Fruit fly (Drosophila melanogaster) whole organism, embryonic: ENCODE data around the gene RunxB.

Source experiments
- CG10147 ChIP-seq: fragments of 200-800 bp; sonication (Bioruptor generic); optimal IDR thresholded peaks from 2 replicates; lab custom pipeline; 2019; ENCODE audit warnings: missing biosample characterization, mild to moderate bottlenecking, missing genetic modification characterization, moderate library complexity
- CG12391 ChIP-seq: fragments of 200-800 bp; sonication (Bioruptor generic); optimal IDR thresholded peaks from 3 replicates; lab custom pipeline; 2018; ENCODE audit warnings: missing biosample characterization, mild to moderate bottlenecking, missing genetic modification characterization, moderate library complexity
- CG13894 ChIP-seq: fragments of 200-800 bp; sonication (Bioruptor generic); optimal IDR thresholded peaks from 3 replicates; lab custom pipeline; 2018; ENCODE audit warnings: missing biosample characterization, mild to moderate bottlenecking, missing genetic modification characterization, moderate library complexity
- CG15696 ChIP-seq: fragments of 200-800 bp; sonication (Bioruptor generic); optimal IDR thresholded peaks from 2 replicates; lab custom pipeline; 2019; ENCODE audit warnings: missing biosample characterization, mild to moderate bottlenecking, missing genetic modification characterization, moderate library complexity
- CG2202 ChIP-seq: fragments of 200-800 bp; sonication (Bioruptor generic); optimal IDR thresholded peaks from 2 replicates; lab custom pipeline; 2018; ENCODE audit warnings: missing biosample characterization, mild to moderate bottlenecking, missing genetic modification characterization
- CG8478 ChIP-seq: fragments of >200 bp; optimal IDR thresholded peaks from 2 replicates; lab custom pipeline; 2018
- E2f1 ChIP-seq: fragments of 200-800 bp; sonication (Bioruptor generic); IDR thresholded peaks from 2 replicates; pipeline ENCODE4 v1.3.6; 2022; ENCODE audit warnings: missing biosample characterization, missing genetic modification characterization
- Max ChIP-seq: fragments of 200-800 bp; sonication (Bioruptor generic); optimal IDR thresholded peaks from 2 replicates; lab custom pipeline; 2016; ENCODE audit warnings: missing biosample characterization, mild to moderate bottlenecking, missing genetic modification characterization
- Oaz ChIP-seq: fragments of 200-800 bp; sonication (Bioruptor generic); IDR thresholded peaks from 2 replicates; pipeline ENCODE4 v1.3.6; 2022; ENCODE audit warnings: missing biosample characterization, missing genetic modification characterization
- insv ChIP-seq, 2 experiments: fragments of 200-800 bp; sonication (Bioruptor generic); optimal IDR thresholded peaks; 3 replicates each; lab custom pipeline; 2016 to 2018; ENCODE audit warnings: missing biosample characterization in 2 of 2, missing genetic modification characterization in 2 of 2
- ranshi ChIP-seq: fragments of 200-800 bp; sonication (Bioruptor generic); IDR thresholded peaks from 2 replicates; pipeline ENCODE4 v1.3.6; 2022; ENCODE audit warnings: missing biosample characterization, missing genetic modification characterization
- sqz ChIP-seq: fragments of 200-800 bp; sonication (Bioruptor generic); optimal IDR thresholded peaks from 3 replicates; lab custom pipeline; 2018; ENCODE audit warnings: missing biosample characterization, mild to moderate bottlenecking, missing genetic modification characterization
- yki ChIP-seq: fragments of >200 bp; optimal IDR thresholded peaks from 3 replicates; lab custom pipeline; 2018

- TF ChIP-seq CG13894 (tag; lab: Kevin White, UChicago) (no peak), CG10147 (no peak), yki (lab: Kevin White, UChicago) (no peak), CG2202 (tag; lab: Kevin White, UChicago) (no peak), CG12391 (tag; lab: Kevin White, UChicago) (no peak), E2f1 (no peak), CG15696 (no peak), ranshi (GFP tag; lab: Robert Waterston, UW) (no peak), sqz (GFP tag; lab: Kevin White, UChicago) (no peak), Max (GFP tag; lab: Kevin White, UChicago) (no peak), Oaz (GFP tag; lab: Robert Waterston, UW) (no peak), CG8478 (lab: Kevin White, UChicago) (no peak), insv (GFP tag; optimal IDR thresholded peaks at IDR 0.05; lab: Kevin White, UChicago) (no peak)
These were observed 48.8 kb upstream of the RunxB start for dm6 chrX:20489382-20489994.
